Fruit fly (Drosophila melanogaster): ENCODE data around the gene beat-IIb.

dm6 chr3R:17193657-17194056, 71.2 kb downstream of the beat-IIb start:
- TF ChIP-seq Pif1A (GFP tag; optimal IDR thresholded peaks at IDR 0.05) (no peak), CG15710 (tag; optimal IDR thresholded peaks at IDR 0.05) (peak; percentile 41), Pif1B (GFP tag; optimal IDR thresholded peaks at IDR 0.05) (no peak), fd96Ca (GFP tag; IDR thresholded peaks at IDR 0.05) (no peak), Snoo (tag; optimal IDR thresholded peaks at IDR 0.05) (no peak), CG9948 (tag; optimal IDR thresholded peaks at IDR 0.05) (peak; percentile 47), Ets98B (GFP tag; IDR thresholded peaks at IDR 0.05) (no peak), CG8159 (tag; optimal IDR thresholded peaks at IDR 0.05) (peak; percentile 55), CG8301 (tag; optimal IDR thresholded peaks at IDR 0.05) (no peak)
